Worm (Caenorhabditis elegans) whole organism, L4 larva: Measurements from ENCODE around the gene R09E10.13.

Experiments used
- D1046.2 ChIP-seq: fragments of 200-800 bp; sonication (Bioruptor generic); IDR thresholded peaks from 2 replicates; pipeline ENCODE4 v1.3.6; 2022; ENCODE audit warnings: missing genetic modification characterization, missing compliant biosample characterization
- F44E2.7 ChIP-seq: fragments of 200-800 bp; sonication (Bioruptor generic); IDR thresholded peaks from 2 replicates; pipeline ENCODE4 v2.1.2; 2022; ENCODE audit warnings: missing genetic modification characterization, missing compliant biosample characterization
- F49E8.2 ChIP-seq: sonication (generic microtip); optimal IDR thresholded peaks from 2 replicates; lab custom pipeline; 2016; ENCODE audit warnings: missing compliant biosample characterization, mild to moderate bottlenecking, missing genetic modification characterization, borderline replicate concordance
- R02D3.7 ChIP-seq: fragments of 150-350 bp; sonication (generic microtip); optimal IDR thresholded peaks from 3 replicates; lab custom pipeline; 2014; ENCODE audit warnings: missing biosample characterization, missing genetic modification characterization
- T20F7.1 ChIP-seq: fragments of 200-800 bp; sonication (Bioruptor generic); optimal IDR thresholded peaks from 2 replicates; lab custom pipeline; 2018; ENCODE audit warnings: mild to moderate bottlenecking, missing genetic modification characterization, missing compliant biosample characterization
- T26A8.4 ChIP-seq: fragments of 200-800 bp; sonication (Bioruptor generic); IDR thresholded peaks from 2 replicates; pipeline ENCODE4 v1.3.6; 2022; ENCODE audit warnings: missing genetic modification characterization, missing compliant biosample characterization
- Y5F2A.4 ChIP-seq: fragments of 200-800 bp; sonication (Bioruptor generic); optimal IDR thresholded peaks from 2 replicates; lab custom pipeline; 2018; ENCODE audit warnings: mild to moderate bottlenecking, missing genetic modification characterization, missing compliant biosample characterization
- ZK337.2 ChIP-seq: fragments of 200-800 bp; sonication (Bioruptor generic); IDR thresholded peaks from 2 replicates; pipeline ENCODE4 v1.3.6; 2022; ENCODE audit warnings: missing genetic modification reagents, missing genetic modification characterization, missing compliant biosample characterization
- arid-1 ChIP-seq: fragments of 200-800 bp; sonication (Bioruptor generic); conservative IDR thresholded peaks from 2 replicates; pipeline ENCODE4 v1.3.6; 2022; ENCODE audit warnings: missing genetic modification reagents, missing genetic modification characterization, missing compliant biosample characterization
- ceh-20 ChIP-seq: fragments of 200-800 bp; sonication (Bioruptor generic); IDR thresholded peaks from 2 replicates; pipeline ENCODE4 v1.3.6; 2022; ENCODE audit warnings: missing genetic modification reagents, missing genetic modification characterization, missing compliant biosample characterization
- ceh-28 ChIP-seq: fragments of 150-350 bp; optimal IDR thresholded peaks from 2 replicates; lab custom pipeline; 2014; ENCODE audit warnings: missing biosample characterization, missing genetic modification reagents, missing genetic modification characterization
- ceh-32 ChIP-seq: sonication (generic microtip); optimal IDR thresholded peaks from 2 replicates; lab custom pipeline; 2016; ENCODE audit warnings: mild to moderate bottlenecking, missing genetic modification characterization, missing compliant biosample characterization; ENCODE audit not compliant: poor library complexity
- ceh-44 ChIP-seq: fragments of 200-800 bp; sonication (Bioruptor generic); IDR thresholded peaks from 2 replicates; pipeline ENCODE4 v1.3.6; 2022; ENCODE audit warnings: missing genetic modification reagents, missing genetic modification characterization, missing compliant biosample characterization
- ceh-62 ChIP-seq: sonication (generic microtip); optimal IDR thresholded peaks from 2 replicates; lab custom pipeline; 2017; ENCODE audit warnings: missing biosample characterization, missing genetic modification characterization
- ctbp-1 ChIP-seq: fragments of 200-800 bp; sonication (Bioruptor generic); IDR thresholded peaks from 2 replicates; pipeline ENCODE4 v1.3.6; 2022; ENCODE audit warnings: missing genetic modification reagents, missing genetic modification characterization, missing compliant biosample characterization
- daf-12 ChIP-seq: fragments of 150-350 bp; optimal IDR thresholded peaks from 2 replicates; lab custom pipeline; 2014; ENCODE audit warnings: missing biosample characterization, missing genetic modification reagents, missing genetic modification characterization
- daf-16 ChIP-seq, 3 experiments: sonication (generic microtip); optimal IDR thresholded peaks; 2 replicates each; lab custom pipeline; 2016 to 2017; ENCODE audit warnings: missing genetic modification characterization in 3 of 3, missing genetic modification reagents in 3 of 3, mild to moderate bottlenecking in 2 of 3, missing compliant biosample characterization in 2 of 3, missing biosample characterization in 1 of 3, moderate library complexity in 1 of 3
- daf-19 ChIP-seq: fragments of 200-800 bp; sonication (Bioruptor generic); conservative IDR thresholded peaks from 2 replicates; pipeline ENCODE4 v1.3.6; 2022; ENCODE audit warnings: missing genetic modification characterization, missing compliant biosample characterization
- daf-8 ChIP-seq: fragments of 200-800 bp; sonication (Bioruptor generic); IDR thresholded peaks from 2 replicates; pipeline ENCODE4 v1.3.6; 2022; ENCODE audit warnings: missing genetic modification characterization, missing compliant biosample characterization
- dmd-6 ChIP-seq: fragments of 200-800 bp; sonication (Bioruptor generic); IDR thresholded peaks from 2 replicates; pipeline ENCODE4 v1.3.6; 2022; ENCODE audit warnings: missing genetic modification reagents, missing genetic modification characterization, missing compliant biosample characterization
- dve-1 ChIP-seq: sonication (generic microtip); optimal IDR thresholded peaks from 2 replicates; lab custom pipeline; 2017; ENCODE audit warnings: antibody characterized with exemption, mild to moderate bottlenecking, missing genetic modification characterization, missing compliant biosample characterization; ENCODE audit not compliant: insufficient read depth
- egl-27 ChIP-seq: sonication (generic microtip); optimal IDR thresholded peaks from 3 replicates; lab custom pipeline; 2017; ENCODE audit warnings: missing biosample characterization, missing genetic modification reagents, missing genetic modification characterization
- egl-43 ChIP-seq: fragments of 200-800 bp; sonication (Bioruptor generic); IDR thresholded peaks from 2 replicates; pipeline ENCODE4 v1.3.6; 2022; ENCODE audit warnings: missing genetic modification reagents, missing genetic modification characterization, missing compliant biosample characterization
- fkh-10 ChIP-seq: fragments of 150-350 bp; optimal IDR thresholded peaks from 2 replicates; lab custom pipeline; 2014; ENCODE audit warnings: missing biosample characterization, missing genetic modification reagents, missing genetic modification characterization
- hlh-11 ChIP-seq: fragments of 200-800 bp; sonication (Bioruptor generic); optimal IDR thresholded peaks from 2 replicates; lab custom pipeline; 2018; ENCODE audit warnings: mild to moderate bottlenecking, missing genetic modification characterization, missing compliant biosample characterization
- lin-13 ChIP-seq: fragments of 150-350 bp; optimal IDR thresholded peaks from 2 replicates; lab custom pipeline; 2014; ENCODE audit warnings: missing biosample characterization, missing genetic modification reagents, missing genetic modification characterization
- lir-3 ChIP-seq: sonication (generic microtip); optimal IDR thresholded peaks from 2 replicates; lab custom pipeline; 2016; ENCODE audit warnings: mild to moderate bottlenecking, missing genetic modification characterization, missing compliant biosample characterization
- madf-9 ChIP-seq: fragments of 200-800 bp; sonication (Bioruptor generic); conservative IDR thresholded peaks from 2 replicates; pipeline ENCODE4 v1.3.6; 2022; ENCODE audit warnings: missing genetic modification reagents, missing genetic modification characterization, missing compliant biosample characterization
- mdl-1 ChIP-seq, 2 experiments: fragments of 150-350 bp in 1 of 2; sonication (generic microtip) in 1 of 2; optimal IDR thresholded peaks; 2 replicates each; lab custom pipeline; 2014 to 2017; ENCODE audit warnings: missing biosample characterization in 2 of 2, missing genetic modification characterization in 2 of 2
- nhr-10 ChIP-seq: fragments of 150-350 bp; optimal IDR thresholded peaks from 2 replicates; lab custom pipeline; 2014; ENCODE audit warnings: missing biosample characterization, missing genetic modification characterization
- nhr-102 ChIP-seq: sonication (generic microtip); optimal IDR thresholded peaks from 2 replicates; lab custom pipeline; 2016; ENCODE audit warnings: mild to moderate bottlenecking, missing genetic modification characterization, moderate library complexity, missing compliant biosample characterization
- nhr-11 ChIP-seq: fragments of 150-350 bp; optimal IDR thresholded peaks from 2 replicates; lab custom pipeline; 2014; ENCODE audit warnings: missing biosample characterization, missing genetic modification characterization
- nhr-111 ChIP-seq: fragments of 200-800 bp; sonication (Bioruptor generic); optimal IDR thresholded peaks from 2 replicates; lab custom pipeline; 2018; ENCODE audit warnings: mild to moderate bottlenecking, missing genetic modification characterization, missing compliant biosample characterization
- nhr-237 ChIP-seq: sonication (generic microtip); optimal IDR thresholded peaks from 2 replicates; lab custom pipeline; 2017; ENCODE audit warnings: missing biosample characterization, missing genetic modification characterization
- nhr-28 ChIP-seq: fragments of 150-350 bp; optimal IDR thresholded peaks from 2 replicates; lab custom pipeline; 2014; ENCODE audit warnings: missing biosample characterization, missing genetic modification characterization
- nhr-41 ChIP-seq: fragments of 200-800 bp; sonication (Bioruptor generic); IDR thresholded peaks from 2 replicates; pipeline ENCODE4 v1.3.6; 2022; ENCODE audit warnings: missing genetic modification reagents, missing genetic modification characterization, missing compliant biosample characterization
- nhr-6 ChIP-seq: fragments of 150-350 bp; optimal IDR thresholded peaks from 2 replicates; lab custom pipeline; 2014; ENCODE audit warnings: missing biosample characterization, missing genetic modification characterization
- pha-4 ChIP-seq, 2 experiments: fragments of 150-350 bp in 1 of 2; fragments of 200-800 bp in 1 of 2; sonication (Bioruptor generic) in 1 of 2; IDR thresholded peaks in 1 of 2; optimal IDR thresholded peaks in 1 of 2; 2 replicates each; pipeline versions ENCODE4 v1.3.6 to Lab custom; 2014 to 2022; ENCODE audit warnings: missing genetic modification characterization in 2 of 2, missing genetic modification reagents in 2 of 2, missing biosample characterization in 1 of 2, missing compliant biosample characterization in 1 of 2
- php-3 ChIP-seq: fragments of 200-800 bp; sonication (Bioruptor generic); IDR thresholded peaks from 2 replicates; pipeline ENCODE4 v1.3.6; 2022; ENCODE audit warnings: missing genetic modification reagents, missing genetic modification characterization, missing compliant biosample characterization
- pqm-1 ChIP-seq: sonication (generic microtip); optimal IDR thresholded peaks from 2 replicates; lab custom pipeline; 2017; ENCODE audit warnings: missing biosample characterization, missing genetic modification characterization
- rbr-2 ChIP-seq: sonication (generic microtip); optimal IDR thresholded peaks from 2 replicates; lab custom pipeline; 2016; ENCODE audit warnings: missing genotype, missing genetic modification characterization, missing compliant biosample characterization
- skn-1 ChIP-seq: fragments of 150-350 bp; optimal IDR thresholded peaks from 2 replicates; lab custom pipeline; 2014; ENCODE audit warnings: missing biosample characterization, missing genetic modification characterization
- snpc-1.2 ChIP-seq: fragments of 200-800 bp; sonication (Bioruptor generic); IDR thresholded peaks from 2 replicates; pipeline ENCODE4 v1.3.6; 2022; ENCODE audit warnings: missing genetic modification reagents, missing genetic modification characterization, missing compliant biosample characterization
- spr-1 ChIP-seq: sonication (generic microtip); optimal IDR thresholded peaks from 2 replicates; lab custom pipeline; 2016; ENCODE audit warnings: mild to moderate bottlenecking, missing genetic modification characterization, missing compliant biosample characterization
- spr-3 ChIP-seq: fragments of 200-800 bp; sonication (Bioruptor generic); optimal IDR thresholded peaks from 2 replicates; lab custom pipeline; 2018; ENCODE audit warnings: mild to moderate bottlenecking, missing genetic modification characterization, missing compliant biosample characterization
- tag-97 ChIP-seq: fragments of 200-800 bp; sonication (Bioruptor generic); IDR thresholded peaks from 2 replicates; pipeline ENCODE4 v1.3.6; 2022; ENCODE audit warnings: missing genetic modification characterization, missing compliant biosample characterization
- vab-7 ChIP-seq: fragments of 200-800 bp; sonication (Bioruptor generic); IDR thresholded peaks from 2 replicates; pipeline ENCODE4 v1.3.6; 2022; ENCODE audit warnings: missing genetic modification reagents, missing genetic modification characterization, missing compliant biosample characterization
- zfp-3 ChIP-seq: fragments of 200-800 bp; sonication (Bioruptor generic); conservative IDR thresholded peaks from 2 replicates; pipeline ENCODE4 v1.3.6; 2022; ENCODE audit warnings: missing genetic modification reagents, missing genetic modification characterization, missing compliant biosample characterization
- zip-2 ChIP-seq: fragments of 150-350 bp; optimal IDR thresholded peaks from 2 replicates; lab custom pipeline; 2014; ENCODE audit warnings: missing biosample characterization, missing genetic modification characterization
- ztf-7 ChIP-seq: fragments of 150-350 bp; optimal IDR thresholded peaks from 2 replicates; lab custom pipeline; 2014; ENCODE audit warnings: missing biosample characterization, missing genetic modification characterization

The R09E10.13 gene

ce11 chrIV:10331882-10332281, 36.9 kb upstream of the R09E10.13 start (continued):
- TF ChIP-seq nhr-237 (tag; lab: Kevin White, UChicago) (no peak), nhr-111 (no peak), snpc-1.2 (GFP tag; lab: Robert Waterston, UW) (no peak), hlh-11 (tag; lab: Kevin White, UChicago) (peak; percentile 78), skn-1 (tag; lab: Kevin White, UChicago) (no peak), ceh-32 (tag; lab: Kevin White, UChicago) (no peak), lir-3 (no peak), daf-16 (GFP tag; optimal IDR thresholded peaks at IDR 0.05; lab: Kevin White, UChicago) (no peak), daf-16 (tag; optimal IDR thresholded peaks at IDR 0.05; lab: Kevin White, UChicago) (peak; percentile 85), R02D3.7 (tag; lab: Kevin White, UChicago) (no peak), T20F7.1 (GFP tag; lab: Kevin White, UChicago) (no peak), nhr-41 (GFP tag; lab: Robert Waterston, UW) (no peak), ctbp-1 (GFP tag; lab: Robert Waterston, UW) (no peak), lin-13 (GFP tag; lab: Kevin White, UChicago) (no peak), rbr-2 (tag; lab: Kevin White, UChicago) (no peak), daf-12 (tag; lab: Kevin White, UChicago) (no peak), pqm-1 (tag; lab: Kevin White, UChicago) (peak; percentile 18), mdl-1 (tag; optimal IDR thresholded peaks at IDR 0.05; lab: Kevin White, UChicago) (no peak), spr-1 (tag; lab: Kevin White, UChicago) (no peak), D1046.2 (no peak), pha-4 (GFP tag; IDR thresholded peaks at IDR 0.05; lab: Robert Waterston, UW) (0 out of 2 replicates have a peak, but pooled peaks have one; percentile 9), pha-4 (tag; optimal IDR thresholded peaks at IDR 0.05; lab: Kevin White, UChicago) (no peak), ceh-62 (tag; lab: Kevin White, UChicago) (no peak), Y5F2A.4 (GFP tag; lab: Kevin White, UChicago) (no peak), ZK337.2 (GFP tag; lab: Robert Waterston, UW) (no peak), F44E2.7 (GFP tag; lab: Robert Waterston, UW) (no peak), dve-1 (peak; percentile 70)

ce11 chrIV:10330962-10331361, 36.0 kb upstream of the R09E10.13 start:
- TF ChIP-seq ctbp-1 (GFP tag; lab: Robert Waterston, UW) (0 out of 2 replicates have a peak, but pooled peaks have one; percentile 14), egl-27 (tag; lab: Kevin White, UChicago) (no peak), vab-7 (GFP tag; lab: Robert Waterston, UW) (no peak), nhr-6 (no peak), daf-8 (GFP tag; lab: Robert Waterston, UW) (no peak), ceh-44 (GFP tag; lab: Robert Waterston, UW) (no peak), ceh-28 (no peak), egl-43 (peak; percentile 37; the same call in 1 of the 2 replicates), dmd-6 (GFP tag; lab: Robert Waterston, UW) (peak; percentile 59), nhr-41 (GFP tag; lab: Robert Waterston, UW) (no peak), spr-3 (GFP tag; lab: Kevin White, UChicago) (no peak), nhr-111 (no peak), madf-9 (GFP tag; lab: Robert Waterston, UW) (no peak), ZK337.2 (GFP tag; lab: Robert Waterston, UW) (no peak), F49E8.2 (tag; lab: Kevin White, UChicago) (no peak), zip-2 (no peak), pha-4 (GFP tag; IDR thresholded peaks at IDR 0.05; lab: Robert Waterston, UW) (no peak), pha-4 (tag; optimal IDR thresholded peaks at IDR 0.05; lab: Kevin White, UChicago) (no peak), ceh-20 (GFP tag; lab: Robert Waterston, UW) (no peak), T26A8.4 (GFP tag; lab: Robert Waterston, UW) (no peak), zfp-3 (GFP tag; lab: Robert Waterston, UW) (no peak), arid-1 (no peak), php-3 (GFP tag; lab: Robert Waterston, UW) (no peak), nhr-11 (tag; lab: Kevin White, UChicago) (no peak), fkh-10 (GFP tag; lab: Kevin White, UChicago) (no peak), nhr-102 (tag; lab: Kevin White, UChicago) (peak; percentile 14), tag-97 (GFP tag; lab: Robert Waterston, UW) (no peak), ztf-7 (tag; lab: Kevin White, UChicago) (no peak), nhr-10 (no peak), daf-19 (GFP tag; lab: Robert Waterston, UW) (no peak), nhr-28 (tag; lab: Kevin White, UChicago) (peak; percentile 61)
